Worm (Caenorhabditis elegans): ENCODE data around the gene srsx-21.

srsx-21 gene

DNA sequence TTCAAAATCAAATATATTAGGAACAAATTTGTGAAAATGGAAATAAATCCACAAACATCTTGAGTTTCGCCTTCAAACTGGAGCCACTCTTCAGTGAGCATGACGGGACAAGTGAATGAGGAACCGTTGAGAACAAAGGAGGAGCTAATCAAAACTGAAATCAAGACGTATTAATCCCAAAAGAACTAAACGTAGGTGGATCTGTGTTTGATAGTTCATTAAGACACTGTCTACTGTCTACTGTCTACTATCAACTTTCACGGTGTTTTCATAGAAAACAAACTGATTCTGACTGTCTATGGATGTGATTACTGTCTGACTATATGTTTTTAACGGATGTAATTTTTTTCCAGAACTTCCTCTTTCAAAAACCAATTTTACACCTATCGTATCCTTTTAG lies 16.1 kb upstream of the srsx-21 start, which contains the start of gene str-193:
Gene str-193 (minus strand): TSS at position 101 of the 400 bp plus-strand sequence.
- TF ChIP-seq elt-3 (tag; optimal IDR thresholded peaks at IDR 0.05) (no peak), F13H6.1 (tag; optimal IDR thresholded peaks at IDR 0.05) (no peak), snpc-4 (tag; optimal IDR thresholded peaks at IDR 0.05) (no peak), ceh-82 (tag; optimal IDR thresholded peaks at IDR 0.05) (no peak), fos-1 (tag; optimal IDR thresholded peaks at IDR 0.05) (no peak), unc-55 (GFP tag; optimal IDR thresholded peaks at IDR 0.05) (no peak), sma-9 (GFP tag; optimal IDR thresholded peaks at IDR 0.05) (no peak), sma-9 (tag; optimal IDR thresholded peaks at IDR 0.05) (no peak), R02D3.7 (tag; optimal IDR thresholded peaks at IDR 0.05) (no peak), egl-27 (tag; optimal IDR thresholded peaks at IDR 0.05) (no peak), nhr-25 (tag; optimal IDR thresholded peaks at IDR 0.05) (no peak), gmeb-1 (tag; optimal IDR thresholded peaks at IDR 0.05) (no peak), unc-62 (GFP tag; optimal IDR thresholded peaks at IDR 0.05) (no peak), mdl-1 (tag; optimal IDR thresholded peaks at IDR 0.05) (no peak)

DNA sequence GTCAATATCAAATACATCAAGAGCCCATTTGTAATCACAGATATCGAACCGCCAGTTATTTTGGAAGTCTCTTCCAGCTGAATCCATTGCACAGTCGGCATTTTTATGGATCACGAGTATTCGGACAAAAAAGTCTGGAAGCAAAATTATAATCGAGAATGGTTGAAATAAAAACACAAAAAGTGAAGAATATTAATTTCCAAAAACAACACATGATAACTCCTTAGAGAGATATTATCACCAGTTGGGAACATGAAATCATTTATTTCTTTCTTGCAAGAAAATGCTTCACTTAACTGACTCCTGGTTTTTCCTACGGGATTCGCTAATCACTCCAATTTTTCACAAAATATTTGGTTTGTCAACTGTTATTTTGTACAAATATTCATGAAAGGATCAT lies 13.6 kb upstream of the srsx-21 start, which contains the start of gene str-2:
Gene str-2 (minus strand): TSS at position 101 of the 400 bp plus-strand sequence.
- TF ChIP-seq nhr-21 (tag; optimal IDR thresholded peaks at IDR 0.05) (no peak), crh-2 (tag; optimal IDR thresholded peaks at IDR 0.05) (no peak), lsy-2 (tag; optimal IDR thresholded peaks at IDR 0.05) (no peak), nhr-77 (tag; optimal IDR thresholded peaks at IDR 0.05) (no peak), nhr-12 (tag; optimal IDR thresholded peaks at IDR 0.05) (no peak), Y55F3AM.14 (GFP tag; optimal IDR thresholded peaks at IDR 0.05) (no peak), lin-11 (tag; optimal IDR thresholded peaks at IDR 0.05) (no peak), snpc-4 (tag; optimal IDR thresholded peaks at IDR 0.05) (no peak), mdl-1 (tag; optimal IDR thresholded peaks at IDR 0.05) (no peak), peb-1 (tag; optimal IDR thresholded peaks at IDR 0.05) (no peak), ceh-82 (tag; optimal IDR thresholded peaks at IDR 0.05) (no peak), blmp-1 (tag; optimal IDR thresholded peaks at IDR 0.05; ENCODE audit: insufficient read depth) (no peak), lin-39 (tag; optimal IDR thresholded peaks at IDR 0.05) (no peak), alr-1 (tag; optimal IDR thresholded peaks at IDR 0.05) (no peak), mab-5 (tag; optimal IDR thresholded peaks at IDR 0.05) (no peak), F13H6.1 (tag; optimal IDR thresholded peaks at IDR 0.05) (no peak), egl-27 (tag; optimal IDR thresholded peaks at IDR 0.05) (no peak), elt-3 (tag; optimal IDR thresholded peaks at IDR 0.05) (no peak), nhr-11 (tag; optimal IDR thresholded peaks at IDR 0.05) (no peak), lin-13 (GFP tag; optimal IDR thresholded peaks at IDR 0.05) (no peak)

DNA sequence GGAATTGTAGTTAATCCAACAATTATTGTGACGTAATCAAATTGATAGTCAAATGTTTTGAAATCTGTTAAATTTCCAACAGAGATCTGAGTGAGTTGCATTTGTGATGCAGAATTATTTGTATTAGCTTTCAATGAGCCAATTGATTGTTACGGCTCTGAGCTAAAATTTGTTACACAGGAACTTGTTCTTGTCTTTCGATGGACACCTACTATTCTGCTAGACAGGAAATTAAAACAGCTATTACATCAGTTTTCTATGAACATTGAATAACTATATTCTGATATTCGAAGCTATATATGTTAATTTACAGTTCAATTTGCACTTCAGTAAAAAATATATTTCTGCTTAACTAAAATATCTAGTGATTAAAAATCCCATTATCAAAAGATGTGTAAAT lies 3.9 kb upstream of the srsx-21 start, which contains the start of gene sru-40:
Gene sru-40 (minus strand): TSS at position 101 of the 400 bp plus-strand sequence.
- TF ChIP-seq sma-3 (GFP tag; optimal IDR thresholded peaks at IDR 0.05), result no peak
- TF ChIP-seq lin-13 (GFP tag; optimal IDR thresholded peaks at IDR 0.05), result no peak
- no peak for TF ChIP-seq aly-2 (tag; optimal IDR thresholded peaks at IDR 0.05)
- TF ChIP-seq ztf-1 (GFP tag; conservative IDR thresholded peaks at IDR 0.05), result no peak
- no peak for TF ChIP-seq F13H6.1 (tag; optimal IDR thresholded peaks at IDR 0.05)
- TF ChIP-seq mab-5 (tag; optimal IDR thresholded peaks at IDR 0.05), result no peak
- no peak for TF ChIP-seq R02D3.7 (tag; optimal IDR thresholded peaks at IDR 0.05)
- no peak for TF ChIP-seq nhr-21 (tag; optimal IDR thresholded peaks at IDR 0.05)
- no peak for TF ChIP-seq snpc-4 (tag; optimal IDR thresholded peaks at IDR 0.05)
- no peak for TF ChIP-seq egl-27 (tag; optimal IDR thresholded peaks at IDR 0.05)
- no peak for TF ChIP-seq ztf-11 (tag; optimal IDR thresholded peaks at IDR 0.05)
- no peak for TF ChIP-seq C34F6.9 (tag; optimal IDR thresholded peaks at IDR 0.05)
- TF ChIP-seq ama-1 (optimal IDR thresholded peaks at IDR 0.05), result no peak
- no peak for TF ChIP-seq sem-4 (tag; optimal IDR thresholded peaks at IDR 0.05)
- no peak for TF ChIP-seq nhr-25 (tag; optimal IDR thresholded peaks at IDR 0.05)
- no peak for TF ChIP-seq nhr-77 (tag; optimal IDR thresholded peaks at IDR 0.05)
- TF ChIP-seq skn-1 (tag; optimal IDR thresholded peaks at IDR 0.05), result no peak
- TF ChIP-seq nhr-12 (tag; optimal IDR thresholded peaks at IDR 0.05), result no peak
- no peak for TF ChIP-seq gmeb-1 (tag; optimal IDR thresholded peaks at IDR 0.05)

DNA sequence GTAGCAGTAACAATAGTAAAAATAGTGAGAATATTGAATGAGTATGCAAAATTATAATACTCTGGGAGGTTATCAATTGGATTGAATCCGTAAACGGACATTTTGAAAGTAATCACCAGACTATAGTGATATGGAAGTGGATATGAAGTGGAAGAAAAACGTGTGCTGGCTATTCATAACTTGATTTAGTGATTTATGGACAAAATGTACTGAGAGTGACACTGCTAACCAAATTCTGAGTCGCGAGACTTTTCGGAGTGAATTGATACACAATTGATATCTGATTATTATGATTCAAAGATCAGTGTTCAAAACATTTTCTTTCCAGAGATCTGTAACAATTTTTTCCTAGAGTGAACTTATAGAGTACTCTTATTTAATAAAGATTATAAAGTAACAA lies 1.8 kb upstream of the srsx-21 start, which contains the start of gene sru-38:
Gene sru-38 (minus strand): TSS at position 101 of the 400 bp plus-strand sequence.
- TF ChIP-seq nhr-25 (tag; optimal IDR thresholded peaks at IDR 0.05) (no peak), ceh-82 (tag; optimal IDR thresholded peaks at IDR 0.05) (no peak), ztf-11 (tag; optimal IDR thresholded peaks at IDR 0.05) (no peak), nhr-23 (tag; optimal IDR thresholded peaks at IDR 0.05) (no peak), nhr-237 (tag; optimal IDR thresholded peaks at IDR 0.05) (no peak), lsy-2 (tag; optimal IDR thresholded peaks at IDR 0.05) (no peak), blmp-1 (tag; optimal IDR thresholded peaks at IDR 0.05; ENCODE audit: insufficient read depth) (no peak), sma-9 (GFP tag; optimal IDR thresholded peaks at IDR 0.05) (no peak), sma-9 (tag; optimal IDR thresholded peaks at IDR 0.05) (no peak), sma-3 (GFP tag; optimal IDR thresholded peaks at IDR 0.05) (no peak), alr-1 (tag; optimal IDR thresholded peaks at IDR 0.05) (no peak), lin-39 (tag; optimal IDR thresholded peaks at IDR 0.05) (no peak), ama-1 (optimal IDR thresholded peaks at IDR 0.05) (no peak), skn-1 (tag; optimal IDR thresholded peaks at IDR 0.05) (no peak), unc-39 (tag; optimal IDR thresholded peaks at IDR 0.05) (no peak), fos-1 (tag; optimal IDR thresholded peaks at IDR 0.05) (no peak), crh-2 (tag; optimal IDR thresholded peaks at IDR 0.05) (no peak), nhr-77 (tag; optimal IDR thresholded peaks at IDR 0.05) (no peak), nhr-10 (tag; optimal IDR thresholded peaks at IDR 0.05) (no peak)

All from whole organism, L2 larva.